Worm (Caenorhabditis elegans) whole organism, L4/young adult: Measurements from ENCODE around the gene Y56A3A.28.

Source experiments
- W03F9.2 ChIP-seq: fragments of 150-350 bp; optimal IDR thresholded peaks from 2 replicates; lab custom pipeline; 2014; ENCODE audit warnings: missing biosample characterization, missing genetic modification characterization
- dao-5 ChIP-seq: sonication (generic microtip); optimal IDR thresholded peaks from 2 replicates; lab custom pipeline; 2016; ENCODE audit warnings: missing genotype, missing genetic modification characterization, moderate library complexity, missing compliant biosample characterization
- him-1 ChIP-seq: sonication (generic microtip); optimal IDR thresholded peaks from 2 replicates; lab custom pipeline; 2016; ENCODE audit warnings: missing genotype, missing genetic modification reagents, missing genetic modification characterization, missing compliant biosample characterization

Y56A3A.28 gene

ce11 chrIII:11989823-11990222, 18.6 kb upstream of the Y56A3A.28 start, which contains the start of gene wah-1:
TSS of gene wah-1 (plus strand) at chrIII:11990167.
- no peak for TF ChIP-seq W03F9.2 (tag; lab: Kevin White, UChicago)
- no peak for TF ChIP-seq dao-5
- TF ChIP-seq him-1, result no peak

- TF ChIP-seq dao-5 (no peak), W03F9.2 (tag; lab: Kevin White, UChicago) (no peak), him-1 (no peak)
Measured at ce11 chrIII:11985066-11985465, 13.9 kb upstream of the Y56A3A.28 start.

- TF ChIP-seq W03F9.2 (tag; lab: Kevin White, UChicago), result no peak
- TF ChIP-seq dao-5, result no peak
- TF ChIP-seq him-1, result no peak
Measured at ce11 chrIII:11982474-11982873, 11.3 kb upstream of the Y56A3A.28 start.

- TF ChIP-seq him-1 (no peak), W03F9.2 (tag; lab: Kevin White, UChicago) (no peak), dao-5 (no peak)
Measured at ce11 chrIII:11981539-11981938, 10.4 kb upstream of the Y56A3A.28 start.

ce11 chrIII:11980743-11981142, 9.6 kb upstream of the Y56A3A.28 start:
- TF ChIP-seq dao-5, result no peak
- no peak for TF ChIP-seq W03F9.2 (tag; lab: Kevin White, UChicago)
- TF ChIP-seq him-1, result no peak

DNA sequence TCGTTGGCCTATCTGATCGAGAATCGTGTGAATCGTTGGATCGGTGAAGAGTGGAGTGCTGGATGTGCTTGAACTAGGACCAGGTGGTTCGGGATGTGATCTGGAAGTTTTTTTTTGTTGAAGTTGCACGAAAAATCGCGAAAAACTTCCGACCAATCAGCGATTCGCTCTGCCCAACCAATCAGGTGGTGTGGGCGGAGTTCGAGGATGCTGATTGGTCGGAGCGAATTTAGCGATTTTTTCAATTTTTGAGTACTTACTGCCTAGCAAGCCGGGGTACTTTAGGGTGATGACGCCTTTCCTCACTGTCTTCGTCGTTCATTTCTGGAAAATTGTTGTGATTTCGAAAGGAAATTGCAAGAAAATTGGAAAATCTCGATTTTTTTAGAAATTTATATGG, 7.6 kb upstream of the Y56A3A.28 start, which contains the start of gene Y56A3A.30:
TSS of gene Y56A3A.30 (minus strand) at position 324 of the 400 bp plus-strand sequence.
- TF ChIP-seq dao-5, result no peak
- no peak for TF ChIP-seq him-1
- TF ChIP-seq W03F9.2 (tag; lab: Kevin White, UChicago), result no peak

DNA sequence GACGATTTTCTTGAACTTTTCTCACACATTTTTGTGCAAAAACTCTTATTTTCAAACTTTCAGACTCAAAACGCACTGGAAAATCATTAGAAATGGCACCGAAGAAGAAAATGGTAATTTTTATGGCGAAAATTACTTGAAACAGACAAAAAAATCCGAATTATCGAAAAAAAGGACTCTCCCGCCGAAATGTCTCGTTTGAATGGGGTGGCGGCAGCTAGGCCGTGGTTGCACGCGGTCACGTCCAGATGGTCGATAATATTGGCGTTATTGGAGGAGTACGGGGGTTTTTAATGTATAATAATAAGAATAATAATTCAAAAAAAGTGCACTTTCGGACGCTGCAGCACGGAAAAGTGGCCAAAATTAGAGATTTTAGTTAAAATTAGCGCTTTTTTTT, 3.2 kb upstream of the Y56A3A.28 start, which contains the start of gene Y56A3A.31:
TSS of gene Y56A3A.31 (plus strand) at position 64 of the 400 bp plus-strand sequence.
- TF ChIP-seq him-1 (no peak), dao-5 (no peak), W03F9.2 (tag; lab: Kevin White, UChicago) (no peak)

- TF ChIP-seq him-1, result no peak
- TF ChIP-seq W03F9.2 (tag; lab: Kevin White, UChicago), result no peak
- no peak for TF ChIP-seq dao-5
Measured at ce11 chrIII:11973996-11974395, 2.8 kb upstream of the Y56A3A.28 start, which contains the start of gene ung-1. TSS of gene ung-1 (minus strand) at chrIII:11974096.

DNA sequence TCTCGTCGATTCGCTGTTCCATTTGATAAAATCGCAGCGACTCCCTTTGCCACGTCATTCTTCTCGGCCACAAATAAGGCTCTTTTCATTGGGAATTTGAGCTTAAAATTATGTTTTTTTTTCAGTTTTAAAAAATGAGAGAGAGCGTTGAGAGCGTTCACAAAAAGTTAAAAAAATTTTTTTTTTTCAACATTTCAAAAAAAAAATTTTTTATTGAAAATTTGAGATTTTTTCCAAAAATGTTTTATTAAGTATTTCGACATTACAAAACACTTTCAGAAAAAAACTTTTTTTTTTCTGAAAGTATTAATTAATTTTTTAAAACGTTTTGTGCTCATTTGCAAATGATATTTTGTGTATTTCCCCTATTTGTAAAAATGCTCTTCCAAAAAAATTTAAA, 11.1 kb downstream of the Y56A3A.28 start, which contains the start of gene top-3:
TSS of gene top-3 (minus strand) at position 101 of the 400 bp plus-strand sequence.
- TF ChIP-seq dao-5, result no peak
- no peak for TF ChIP-seq W03F9.2 (tag; lab: Kevin White, UChicago)
- no peak for TF ChIP-seq him-1

ce11 chrIII:11954150-11954549, 17.0 kb downstream of the Y56A3A.28 start:
- TF ChIP-seq dao-5, result no peak
- TF ChIP-seq W03F9.2 (tag; lab: Kevin White, UChicago), result no peak
- no peak for TF ChIP-seq him-1

- TF ChIP-seq dao-5, result no peak
- TF ChIP-seq him-1, result no peak
- TF ChIP-seq W03F9.2 (tag; lab: Kevin White, UChicago), result no peak
Measured at ce11 chrIII:11951111-11951510, 20.1 kb downstream of the Y56A3A.28 start.

DNA sequence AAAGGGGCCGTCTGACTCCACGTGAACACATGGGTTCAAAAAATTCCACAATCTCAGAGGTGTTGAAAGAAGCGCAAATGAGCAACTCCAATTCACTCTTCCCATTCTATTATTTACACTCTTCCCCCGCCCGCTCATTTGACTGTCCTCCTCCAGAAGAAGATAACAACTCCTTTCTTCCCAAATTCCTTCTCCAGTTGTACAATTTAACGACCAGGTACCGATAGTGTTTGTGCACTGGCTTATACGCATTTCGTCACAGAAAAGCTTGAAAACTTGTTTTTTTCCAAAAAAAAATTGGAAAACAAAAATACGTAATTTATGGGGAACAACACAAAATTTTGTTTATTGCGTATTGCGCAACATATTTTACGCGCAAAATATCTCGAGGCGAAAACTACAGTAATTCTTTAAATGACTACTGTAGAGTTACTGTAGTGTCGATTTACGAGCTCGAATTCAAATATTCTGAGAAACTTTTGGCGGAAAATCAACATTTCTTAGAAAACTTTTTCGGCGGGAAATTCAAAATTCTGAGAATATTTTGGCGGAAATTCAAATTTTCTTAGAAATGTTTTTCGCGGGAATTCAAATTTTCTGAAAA, 21.8 kb downstream of the Y56A3A.28 start:
- TF ChIP-seq him-1 (no peak), dao-5 (no peak), W03F9.2 (tag; lab: Kevin White, UChicago) (no peak)

- no peak for TF ChIP-seq W03F9.2 (tag; lab: Kevin White, UChicago)
- TF ChIP-seq him-1, result no peak
- TF ChIP-seq dao-5, result no peak
Measured at ce11 chrIII:11948437-11948836, 22.7 kb downstream of the Y56A3A.28 start.

ce11 chrIII:11947527-11947926, 23.6 kb downstream of the Y56A3A.28 start:
- TF ChIP-seq him-1 (no peak), W03F9.2 (tag; lab: Kevin White, UChicago) (no peak), dao-5 (no peak)

- TF ChIP-seq dao-5, result no peak
- no peak for TF ChIP-seq W03F9.2 (tag; lab: Kevin White, UChicago)
- TF ChIP-seq him-1, result no peak
Measured at ce11 chrIII:11946973-11947372, 24.2 kb downstream of the Y56A3A.28 start, which contains the start of gene Y56A3A.7. TSS of gene Y56A3A.7 (minus strand) at chrIII:11947019.
